Fruit fly (Drosophila melanogaster): ENCODE results near the gene CG14683.

DNA sequence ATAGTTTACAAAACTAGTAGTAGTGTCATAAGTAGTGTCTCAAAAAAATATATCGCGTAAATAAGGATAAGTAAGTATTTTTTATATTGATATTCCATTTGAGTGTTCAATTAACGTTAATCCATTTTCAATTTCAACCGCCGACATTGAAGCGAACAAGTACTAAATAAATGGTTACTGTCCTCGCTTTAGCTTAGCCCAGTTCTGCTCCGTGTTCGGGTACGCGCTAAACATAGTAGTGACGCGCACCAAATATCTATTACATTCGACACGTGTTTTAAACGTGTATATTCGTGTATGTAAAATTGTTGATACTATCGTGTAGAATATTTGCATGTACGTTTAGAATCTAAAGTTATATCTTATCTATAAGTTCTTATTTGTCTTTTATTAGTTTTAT, 21.3 kb upstream of the CG14683 start:
- TF ChIP-seq Abd-B (GFP tag; optimal IDR thresholded peaks at IDR 0.05), result peak; percentile 63
- no peak for TF ChIP-seq croc (GFP tag; conservative IDR thresholded peaks at IDR 0.05)
- TF ChIP-seq btn (GFP tag; optimal IDR thresholded peaks at IDR 0.05), result no peak
- no peak for TF ChIP-seq CG4328 (GFP tag; optimal IDR thresholded peaks at IDR 0.05)
- TF ChIP-seq CG5953 (GFP tag; IDR thresholded peaks at IDR 0.05), result no peak
- TF ChIP-seq kay (GFP tag; optimal IDR thresholded peaks at IDR 0.05), result no peak

Measured in whole organism, embryonic.